Worm (Caenorhabditis elegans) whole organism, early embryonic: Measurements from ENCODE around the gene pcyt-2.2.

Source experiments
- ets-7 ChIP-seq: sonication (generic microtip); optimal IDR thresholded peaks from 2 replicates; lab custom pipeline; 2016; ENCODE audit warnings: missing genotype, missing genetic modification characterization, missing compliant biosample characterization
- hmg-4 ChIP-seq: fragments of 200-800 bp; sonication (Bioruptor generic); optimal IDR thresholded peaks from 2 replicates; lab custom pipeline; 2018; ENCODE audit warnings: mild to moderate bottlenecking, missing genetic modification characterization, missing compliant biosample characterization
- sea-1 ChIP-seq: fragments of 200-800 bp; sonication (Bioruptor generic); conservative IDR thresholded peaks from 2 replicates; pipeline ENCODE4 v1.3.6; 2022; ENCODE audit warnings: missing genetic modification characterization, missing compliant biosample characterization

ce11 chrX:7898131-7898530 is 14.0 kb downstream of the pcyt-2.2 start:
- TF ChIP-seq sea-1 (GFP tag; lab: Robert Waterston, UW) (no peak), hmg-4 (GFP tag; lab: Kevin White, UChicago) (no peak), ets-7 (no peak)
